Fruit fly (Drosophila melanogaster) whole organism, prepupa: ENCODE measurements around the gene CG11454.

Source experiments
- CG10631 ChIP-seq: fragments of 200-800 bp; sonication (Bioruptor generic); optimal IDR thresholded peaks from 2 replicates; lab custom pipeline; 2016; ENCODE audit warnings: missing biosample characterization, missing genetic modification characterization
- CG10669 ChIP-seq: fragments of 200-800 bp; sonication (Bioruptor generic); optimal IDR thresholded peaks from 3 replicates; lab custom pipeline; 2018; ENCODE audit warnings: missing biosample characterization, mild to moderate bottlenecking, missing genetic modification characterization, moderate library complexity
- CG11294 ChIP-seq: fragments of 200-800 bp; sonication (Bioruptor generic); IDR thresholded peaks from 2 replicates; pipeline ENCODE4 v1.3.6; 2022; ENCODE audit warnings: missing biosample characterization, missing genetic modification characterization
- CG11762 ChIP-seq: fragments of 200-800 bp; sonication (Bioruptor generic); optimal IDR thresholded peaks from 3 replicates; lab custom pipeline; 2016; ENCODE audit warnings: missing biosample characterization, missing genetic modification characterization; ENCODE audit not compliant: insufficient read depth
- CG15336 ChIP-seq: fragments of 200-800 bp; sonication (Bioruptor generic); IDR thresholded peaks from 2 replicates; pipeline ENCODE4 v1.3.6; 2022; ENCODE audit warnings: missing biosample characterization, missing genetic modification characterization
- CG1621 ChIP-seq: fragments of 200-800 bp; sonication (Bioruptor generic); optimal IDR thresholded peaks from 3 replicates; lab custom pipeline; 2018; ENCODE audit warnings: missing biosample characterization, mild to moderate bottlenecking, missing genetic modification characterization
- CG16779 ChIP-seq: fragments of 200-800 bp; sonication (Bioruptor generic); optimal IDR thresholded peaks from 3 replicates; lab custom pipeline; 2017; ENCODE audit warnings: missing biosample characterization, mild to moderate bottlenecking, missing genetic modification characterization
- CG3032 ChIP-seq: fragments of 200-800 bp; optimal IDR thresholded peaks from 2 replicates; lab custom pipeline; 2019; ENCODE audit warnings: missing biosample characterization, mild to moderate bottlenecking, missing genetic modification characterization, moderate library complexity
- CG31627 ChIP-seq: fragments of 200-800 bp; sonication (Bioruptor generic); optimal IDR thresholded peaks from 3 replicates; lab custom pipeline; 2016; ENCODE audit warnings: missing biosample characterization, missing genetic modification characterization
- CG3919 ChIP-seq: fragments of 200-800 bp; sonication (Bioruptor generic); optimal IDR thresholded peaks from 3 replicates; lab custom pipeline; 2016; ENCODE audit warnings: missing biosample characterization, missing genetic modification characterization
- CG4318 ChIP-seq: fragments of 200-800 bp; sonication (Bioruptor generic); optimal IDR thresholded peaks from 3 replicates; lab custom pipeline; 2017; ENCODE audit warnings: missing biosample characterization, mild to moderate bottlenecking, missing genetic modification characterization
- CG6163 ChIP-seq: fragments of 200-800 bp; sonication (Bioruptor generic); IDR thresholded peaks from 3 replicates; pipeline ENCODE4 v1.3.6; 2022; ENCODE audit warnings: missing biosample characterization, missing genetic modification characterization
- CG6276 ChIP-seq: fragments of 200-800 bp; sonication (Bioruptor generic); optimal IDR thresholded peaks from 2 replicates; lab custom pipeline; 2017; ENCODE audit warnings: missing biosample characterization, mild to moderate bottlenecking, missing genetic modification characterization
- CG6808 ChIP-seq: fragments of 200-800 bp; sonication (Bioruptor generic); optimal IDR thresholded peaks from 3 replicates; lab custom pipeline; 2017; ENCODE audit warnings: missing biosample characterization, missing genetic modification characterization, mild to moderate bottlenecking, moderate library complexity, missing genetic modification reagents
- CG6854 ChIP-seq: fragments of 200-800 bp; sonication (Bioruptor generic); optimal IDR thresholded peaks from 2 replicates; lab custom pipeline; 2017; ENCODE audit warnings: missing biosample characterization, mild to moderate bottlenecking, missing genetic modification characterization
- CG7368 ChIP-seq: fragments of 200-800 bp; sonication (Bioruptor generic); optimal IDR thresholded peaks from 3 replicates; lab custom pipeline; 2016; ENCODE audit warnings: missing biosample characterization, missing genetic modification characterization
- CG8632 ChIP-seq: fragments of 200-800 bp; sonication (Bioruptor generic); optimal IDR thresholded peaks from 3 replicates; lab custom pipeline; 2016; ENCODE audit warnings: missing biosample characterization, missing genetic modification characterization
- CG9139 ChIP-seq: fragments of 200-800 bp; sonication (Bioruptor generic); optimal IDR thresholded peaks from 3 replicates; lab custom pipeline; 2017; ENCODE audit warnings: missing biosample characterization, mild to moderate bottlenecking, missing genetic modification characterization
- Eip75B ChIP-seq: fragments of 200-800 bp; sonication (Bioruptor generic); optimal IDR thresholded peaks from 3 replicates; lab custom pipeline; 2016; ENCODE audit warnings: missing biosample characterization, missing genetic modification characterization
- Eip78C ChIP-seq: fragments of 200-800 bp; sonication (Bioruptor generic); peaks from one replicate; lab custom pipeline; 2016; ENCODE audit warnings: missing biosample characterization, missing genetic modification characterization
- Eip93F ChIP-seq: fragments of 200-800 bp; sonication (Bioruptor generic); optimal IDR thresholded peaks from 2 replicates; lab custom pipeline; 2016; ENCODE audit warnings: missing biosample characterization, mild to moderate bottlenecking, missing genetic modification characterization
- Ets21C ChIP-seq: fragments of 200-800 bp; sonication (Bioruptor generic); optimal IDR thresholded peaks from 3 replicates; lab custom pipeline; 2016; ENCODE audit warnings: missing biosample characterization, missing genetic modification characterization
- Ets96B ChIP-seq: fragments of 200-800 bp; optimal IDR thresholded peaks from 2 replicates; lab custom pipeline; 2019; ENCODE audit warnings: missing biosample characterization, mild to moderate bottlenecking, missing genetic modification characterization, moderate library complexity
- Hr39 ChIP-seq: fragments of 200-800 bp; sonication (Bioruptor generic); optimal IDR thresholded peaks from 2 replicates; lab custom pipeline; 2016; ENCODE audit warnings: missing biosample characterization, missing genetic modification characterization
- Met ChIP-seq: fragments of 200-800 bp; sonication (Bioruptor generic); optimal IDR thresholded peaks from 3 replicates; lab custom pipeline; 2016; ENCODE audit warnings: missing biosample characterization, missing genetic modification characterization
- OdsH ChIP-seq: fragments of 200-800 bp; sonication (Bioruptor generic); optimal IDR thresholded peaks from 3 replicates; lab custom pipeline; 2016; ENCODE audit warnings: missing biosample characterization, missing genetic modification characterization
- Smox ChIP-seq: fragments of 200-800 bp; sonication (Bioruptor generic); optimal IDR thresholded peaks from 3 replicates; lab custom pipeline; 2016; ENCODE audit warnings: missing biosample characterization, missing genetic modification characterization
- Sox102F ChIP-seq: fragments of 200-800 bp; sonication (Bioruptor generic); optimal IDR thresholded peaks from 2 replicates; lab custom pipeline; 2016; ENCODE audit warnings: missing biosample characterization, mild to moderate bottlenecking, missing genetic modification characterization
- Sox14 ChIP-seq: fragments of 200-800 bp; sonication (Bioruptor generic); optimal IDR thresholded peaks from 3 replicates; lab custom pipeline; 2016; ENCODE audit warnings: missing biosample characterization, missing genetic modification characterization
- Sox15 ChIP-seq: fragments of 200-800 bp; sonication (Bioruptor generic); optimal IDR thresholded peaks from 3 replicates; lab custom pipeline; 2016; ENCODE audit warnings: missing biosample characterization, missing genetic modification characterization
- achi ChIP-seq: fragments of 200-800 bp; sonication (Bioruptor generic); optimal IDR thresholded peaks from 3 replicates; lab custom pipeline; 2016; ENCODE audit warnings: missing biosample characterization, missing genetic modification characterization
- acj6 ChIP-seq: fragments of 200-800 bp; sonication (Bioruptor generic); optimal IDR thresholded peaks from 3 replicates; lab custom pipeline; 2016; ENCODE audit warnings: missing biosample characterization, missing genetic modification characterization
- cyc ChIP-seq: fragments of 200-800 bp; sonication (Bioruptor generic); optimal IDR thresholded peaks from 3 replicates; lab custom pipeline; 2016; ENCODE audit warnings: missing biosample characterization, missing genetic modification characterization
- dsx ChIP-seq: fragments of 200-800 bp; optimal IDR thresholded peaks from 3 replicates; lab custom pipeline; 2019; ENCODE audit warnings: missing biosample characterization, mild to moderate bottlenecking, missing genetic modification characterization, moderate library complexity; ENCODE audit not compliant: poor library complexity, severe bottlenecking
- eg ChIP-seq: fragments of 200-800 bp; sonication (Bioruptor generic); IDR thresholded peaks from 3 replicates; pipeline ENCODE4 v1.3.6; 2022; ENCODE audit warnings: missing biosample characterization, missing genetic modification characterization
- esn ChIP-seq: fragments of 200-800 bp; sonication (Bioruptor generic); optimal IDR thresholded peaks from 2 replicates; lab custom pipeline; 2016; ENCODE audit warnings: missing biosample characterization, mild to moderate bottlenecking, missing genetic modification characterization, moderate library complexity
- fd59A ChIP-seq: fragments of 200-800 bp; sonication (Bioruptor generic); optimal IDR thresholded peaks from 2 replicates; lab custom pipeline; 2017; ENCODE audit warnings: missing biosample characterization, mild to moderate bottlenecking, missing genetic modification characterization, missing genetic modification reagents
- fd85E ChIP-seq: fragments of 200-800 bp; sonication (Bioruptor generic); optimal IDR thresholded peaks from 3 replicates; lab custom pipeline; 2016; ENCODE audit warnings: missing biosample characterization, missing genetic modification characterization
- fkh ChIP-seq: fragments of 200-800 bp; sonication (Bioruptor generic); optimal IDR thresholded peaks from 3 replicates; lab custom pipeline; 2017; ENCODE audit warnings: missing biosample characterization, mild to moderate bottlenecking, missing genetic modification characterization, moderate library complexity
- lz ChIP-seq: fragments of 200-800 bp; sonication (Bioruptor generic); optimal IDR thresholded peaks from 3 replicates; lab custom pipeline; 2016; ENCODE audit warnings: missing biosample characterization, missing genetic modification characterization
- net ChIP-seq: fragments of 200-800 bp; sonication (Bioruptor generic); optimal IDR thresholded peaks from 3 replicates; lab custom pipeline; 2016; ENCODE audit warnings: missing biosample characterization, missing genetic modification characterization
- pdm3 ChIP-seq: fragments of 200-800 bp; sonication (Bioruptor generic); optimal IDR thresholded peaks from 3 replicates; lab custom pipeline; 2016; ENCODE audit warnings: missing biosample characterization, missing genetic modification characterization
- salr ChIP-seq, 2 experiments: fragments of 200-800 bp; sonication (Bioruptor generic); optimal IDR thresholded peaks; 3 replicates each; lab custom pipeline; 2016 to 2018; ENCODE audit warnings: missing biosample characterization in 2 of 2, missing genetic modification characterization in 2 of 2, mild to moderate bottlenecking in 1 of 2
- ss ChIP-seq, 2 experiments: fragments of 200-800 bp; sonication (Bioruptor generic); optimal IDR thresholded peaks; 2 replicates in 1 of 2; 3 replicates in 1 of 2; lab custom pipeline; 2017 to 2018; ENCODE audit warnings: mild to moderate bottlenecking in 2 of 2, missing biosample characterization in 2 of 2, missing genetic modification characterization in 2 of 2, moderate library complexity in 1 of 2
- topi ChIP-seq: fragments of 200-800 bp; sonication (Bioruptor generic); optimal IDR thresholded peaks from 3 replicates; lab custom pipeline; 2016; ENCODE audit warnings: missing biosample characterization, missing genetic modification characterization
- vri ChIP-seq: fragments of 200-800 bp; sonication (Bioruptor generic); optimal IDR thresholded peaks from 3 replicates; lab custom pipeline; 2016; ENCODE audit warnings: missing biosample characterization, mild to moderate bottlenecking, missing genetic modification characterization

CG11454 gene

DNA sequence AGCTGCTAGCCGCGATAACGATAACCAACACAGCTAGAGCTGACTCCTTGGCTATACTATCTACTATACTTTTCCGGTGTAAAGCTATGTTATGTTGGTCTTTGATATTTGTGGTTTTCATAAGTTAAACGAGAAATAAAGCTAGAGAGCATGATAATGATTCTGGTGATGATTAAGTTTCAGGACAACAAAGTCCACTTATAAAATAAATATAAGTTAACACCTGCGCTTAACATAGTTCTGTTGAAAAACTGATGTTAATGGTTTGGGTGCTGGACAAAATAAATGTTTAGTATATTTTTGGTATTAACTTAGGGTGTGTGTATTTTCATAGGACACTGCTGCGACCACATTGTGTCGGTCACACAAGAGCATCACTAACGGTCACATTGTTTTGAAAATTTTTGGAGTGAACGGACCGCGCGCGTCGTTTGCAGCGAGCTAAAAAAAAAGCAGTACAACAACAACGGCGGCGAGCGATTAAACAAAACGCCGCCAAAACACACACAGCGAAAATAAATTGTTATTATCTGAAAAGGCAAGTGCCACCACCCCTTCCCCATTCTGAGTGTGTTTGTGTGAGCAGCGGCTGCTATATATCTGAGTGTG, 15.6 kb downstream of the CG11454 start, which contains the start of the genes CG33635 and spen:
CG33635 (minus strand) TSS at position 16 of the 609 bp plus-strand sequence.
spen (plus strand) TSS at position 384 of the 609 bp plus-strand sequence.
- TF ChIP-seq CG10631 (GFP tag; lab: Kevin White, UChicago) (no peak), CG4318 (GFP tag; lab: Kevin White, UChicago) (no peak), Sox102F (GFP tag; lab: Kevin White, UChicago) (no peak), achi (GFP tag; lab: Kevin White, UChicago) (no peak), esn (peak; percentile 58), CG15336 (GFP tag; lab: Robert Waterston, UW) (no peak), Sox14 (peak; percentile 62), Eip75B (GFP tag; lab: Kevin White, UChicago) (peak; percentile 34), CG9139 (GFP tag; lab: Kevin White, UChicago) (peak; percentile 24), CG3032 (tag; lab: Kevin White, UChicago) (no peak), vri (GFP tag; lab: Kevin White, UChicago) (peak; percentile 82), CG11762 (GFP tag; lab: Kevin White, UChicago) (peak; percentile 20), salr (GFP tag; optimal IDR thresholded peaks at IDR 0.05; lab: Kevin White, UChicago) (peak in 1 of 2 experiments; percentile 14), CG31627 (no peak), net (GFP tag; lab: Kevin White, UChicago) (peak; percentile 41), dsx (peak; percentile 71), CG6808 (GFP tag; lab: Kevin White, UChicago) (peak; percentile 39), fkh (GFP tag; lab: Kevin White, UChicago) (peak; percentile 76), fd85E (peak; percentile 50), topi (peak; percentile 35), CG16779 (tag; lab: Kevin White, UChicago) (peak; percentile 53), lz (GFP tag; lab: Kevin White, UChicago) (no peak), Ets96B (tag; lab: Kevin White, UChicago) (peak; percentile 37), CG3919 (GFP tag; lab: Kevin White, UChicago) (peak; percentile 59), Met (GFP tag; lab: Kevin White, UChicago) (no peak), pdm3 (GFP tag; lab: Kevin White, UChicago) (no peak), fd59A (GFP tag; lab: Kevin White, UChicago) (no peak), CG7368 (peak; percentile 1), Eip78C (GFP tag; lab: Kevin White, UChicago) (peak; percentile 84), CG6854 (GFP tag; lab: Kevin White, UChicago) (peak; percentile 59), ss (GFP tag; optimal IDR thresholded peaks at IDR 0.05; lab: Kevin White, UChicago) (peak; percentile 13 to 48), CG1621 (tag; lab: Kevin White, UChicago) (peak; percentile 52), Eip93F (GFP tag; lab: Kevin White, UChicago) (peak; percentile 52)

DNA sequence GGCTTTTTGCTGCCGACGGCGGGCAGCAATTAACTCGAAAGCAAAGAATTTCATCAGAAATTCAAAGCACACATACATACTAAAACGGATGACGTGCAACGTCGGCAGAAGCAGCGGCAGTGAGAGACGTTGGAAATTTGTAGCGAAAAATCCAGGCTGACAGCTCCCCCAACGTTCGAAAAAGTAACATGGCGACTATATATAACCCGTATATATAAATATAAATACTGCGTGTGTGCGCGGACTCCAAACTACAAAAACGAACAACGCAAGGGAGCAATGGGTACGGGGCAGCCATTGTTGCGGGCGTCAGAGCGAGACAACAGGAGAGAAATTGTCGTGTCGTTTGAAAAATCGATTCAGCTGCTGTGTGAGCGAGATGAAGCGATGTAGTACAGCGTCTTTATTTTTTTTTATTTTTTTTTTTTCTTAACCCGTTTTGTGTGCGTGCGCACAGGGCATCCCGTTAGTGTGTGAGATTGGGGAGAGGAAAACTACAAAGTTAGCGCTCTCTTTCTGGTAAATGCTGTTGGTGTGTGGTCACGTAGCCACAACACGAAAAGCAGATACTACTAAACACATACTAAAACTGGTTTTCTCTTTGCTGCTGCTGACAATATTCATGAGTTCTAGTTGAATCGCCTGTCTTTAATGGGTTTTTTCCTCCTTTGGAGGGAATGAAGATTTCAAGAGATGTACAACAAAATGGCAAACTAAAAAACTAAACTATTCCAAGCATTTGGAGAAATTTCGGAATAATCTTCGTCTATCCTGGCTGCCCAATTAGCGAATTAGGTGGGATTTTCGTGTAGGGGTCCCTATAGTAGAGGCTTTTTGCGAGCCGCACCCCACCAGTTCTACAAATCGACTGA, 17.7 kb downstream of the CG11454 start:
- peak; percentile 29 for TF ChIP-seq acj6 (GFP tag; lab: Kevin White, UChicago)
- TF ChIP-seq Ets21C (GFP tag; lab: Kevin White, UChicago), result no peak
- peak; percentile 80 for TF ChIP-seq CG6276 (GFP tag; lab: Kevin White, UChicago)
- TF ChIP-seq achi (GFP tag; lab: Kevin White, UChicago), result peak; percentile 67
- TF ChIP-seq eg (GFP tag; lab: Robert Waterston, UW), result no peak
- TF ChIP-seq CG11294 (GFP tag; lab: Robert Waterston, UW), result no peak
- TF ChIP-seq CG3919 (GFP tag; lab: Kevin White, UChicago), result peak; percentile 74
- peak; percentile 77 for TF ChIP-seq Sox14
- no peak for TF ChIP-seq Sox15 (GFP tag; lab: Kevin White, UChicago)
- peak; percentile 52 for TF ChIP-seq topi
- TF ChIP-seq cyc, result no peak
- TF ChIP-seq Smox (GFP tag; lab: Kevin White, UChicago), result peak; percentile 29
- no peak for TF ChIP-seq Hr39 (GFP tag; lab: Kevin White, UChicago)
- TF ChIP-seq CG10669 (GFP tag; lab: Kevin White, UChicago), result peak; percentile 70
- peak; percentile 92 for TF ChIP-seq Eip93F (GFP tag; lab: Kevin White, UChicago)
- TF ChIP-seq CG3032 (tag; lab: Kevin White, UChicago), result peak; percentile 69
- peak; percentile 85 for TF ChIP-seq dsx
- peak; percentile 85 for TF ChIP-seq OdsH
- peak; percentile 86 for TF ChIP-seq pdm3 (GFP tag; lab: Kevin White, UChicago)
- TF ChIP-seq CG6163, result no peak
- TF ChIP-seq CG10631 (GFP tag; lab: Kevin White, UChicago), result peak; percentile 70
- TF ChIP-seq CG8632, result peak; percentile 74
- TF ChIP-seq CG9139 (GFP tag; lab: Kevin White, UChicago), result peak; percentile 85
- TF ChIP-seq CG7368, result peak; percentile 22
